Worm (Caenorhabditis elegans) whole organism, L4 larva: ENCODE results near the gene zyg-9.

ENCODE experiments used
- D1046.2 ChIP-seq: fragments of 200-800 bp; sonication (Bioruptor generic); IDR thresholded peaks from 2 replicates; pipeline ENCODE4 v1.3.6; 2022; ENCODE audit warnings: missing genetic modification characterization, missing compliant biosample characterization
- T26A8.4 ChIP-seq: fragments of 200-800 bp; sonication (Bioruptor generic); IDR thresholded peaks from 2 replicates; pipeline ENCODE4 v1.3.6; 2022; ENCODE audit warnings: missing genetic modification characterization, missing compliant biosample characterization
- Y105C5A.15 ChIP-seq: fragments of 200-800 bp; sonication (Bioruptor generic); IDR thresholded peaks from 2 replicates; pipeline ENCODE4 v1.3.6; 2022; ENCODE audit warnings: missing genetic modification characterization, missing compliant biosample characterization
- Y75B8A.6 ChIP-seq: fragments of 200-800 bp; sonication (Bioruptor generic); IDR thresholded peaks from 2 replicates; pipeline ENCODE4 v1.3.6; 2022; ENCODE audit warnings: missing genetic modification reagents, missing genetic modification characterization, missing compliant biosample characterization
- aha-1 ChIP-seq: fragments of 150-350 bp; peaks from one replicate; lab custom pipeline; 2014; ENCODE audit warnings: missing biosample characterization, missing genetic modification characterization
- ceh-28 ChIP-seq: fragments of 150-350 bp; optimal IDR thresholded peaks from 2 replicates; lab custom pipeline; 2014; ENCODE audit warnings: missing biosample characterization, missing genetic modification reagents, missing genetic modification characterization
- ceh-32 ChIP-seq: sonication (generic microtip); optimal IDR thresholded peaks from 2 replicates; lab custom pipeline; 2016; ENCODE audit warnings: mild to moderate bottlenecking, missing genetic modification characterization, missing compliant biosample characterization; ENCODE audit not compliant: poor library complexity
- ceh-62 ChIP-seq: sonication (generic microtip); optimal IDR thresholded peaks from 2 replicates; lab custom pipeline; 2017; ENCODE audit warnings: missing biosample characterization, missing genetic modification characterization
- ces-1 ChIP-seq: fragments of 150-350 bp; sonication (generic microtip); optimal IDR thresholded peaks from 4 replicates; lab custom pipeline; 2014; ENCODE audit warnings: missing biosample characterization, missing genetic modification reagents, missing genetic modification characterization
- daf-19 ChIP-seq: fragments of 200-800 bp; sonication (Bioruptor generic); conservative IDR thresholded peaks from 2 replicates; pipeline ENCODE4 v1.3.6; 2022; ENCODE audit warnings: missing genetic modification characterization, missing compliant biosample characterization
- daf-8 ChIP-seq: fragments of 200-800 bp; sonication (Bioruptor generic); IDR thresholded peaks from 2 replicates; pipeline ENCODE4 v1.3.6; 2022; ENCODE audit warnings: missing genetic modification characterization, missing compliant biosample characterization
- dpl-1 ChIP-seq: fragments of 150-350 bp; optimal IDR thresholded peaks from 2 replicates; lab custom pipeline; 2014; ENCODE audit warnings: missing biosample characterization, missing genetic modification reagents, missing genetic modification characterization
- dve-1 ChIP-seq: sonication (generic microtip); optimal IDR thresholded peaks from 2 replicates; lab custom pipeline; 2017; ENCODE audit warnings: antibody characterized with exemption, mild to moderate bottlenecking, missing genetic modification characterization, missing compliant biosample characterization; ENCODE audit not compliant: insufficient read depth
- egl-43 ChIP-seq: fragments of 200-800 bp; sonication (Bioruptor generic); IDR thresholded peaks from 2 replicates; pipeline ENCODE4 v1.3.6; 2022; ENCODE audit warnings: missing genetic modification reagents, missing genetic modification characterization, missing compliant biosample characterization
- gei-8 ChIP-seq: fragments of 200-800 bp; sonication (Bioruptor generic); optimal IDR thresholded peaks from 2 replicates; lab custom pipeline; 2018; ENCODE audit warnings: mild to moderate bottlenecking, missing genetic modification characterization, missing compliant biosample characterization
- hif-1 ChIP-seq, 2 experiments: sonication (generic microtip); optimal IDR thresholded peaks; 2 replicates each; lab custom pipeline; 2016 to 2017; ENCODE audit warnings: missing compliant biosample characterization in 2 of 2, missing genetic modification characterization in 2 of 2, missing genetic modification reagents in 2 of 2, missing genotype in 2 of 2, mild to moderate bottlenecking in 1 of 2
- hlh-11 ChIP-seq: fragments of 200-800 bp; sonication (Bioruptor generic); optimal IDR thresholded peaks from 2 replicates; lab custom pipeline; 2018; ENCODE audit warnings: mild to moderate bottlenecking, missing genetic modification characterization, missing compliant biosample characterization
- hlh-30 ChIP-seq: sonication (generic microtip); optimal IDR thresholded peaks from 2 replicates; lab custom pipeline; 2017; ENCODE audit warnings: antibody characterized with exemption, mild to moderate bottlenecking, missing genetic modification characterization, missing compliant biosample characterization; ENCODE audit not compliant: insufficient read depth
- hmg-1.1 ChIP-seq: fragments of 200-800 bp; sonication (Bioruptor generic); IDR thresholded peaks from 2 replicates; pipeline ENCODE4 v1.3.6; 2022; ENCODE audit warnings: missing genetic modification reagents, missing genetic modification characterization, missing compliant biosample characterization
- lin-15B ChIP-seq: fragments of 150-350 bp; sonication (generic microtip); optimal IDR thresholded peaks from 3 replicates; lab custom pipeline; 2014; ENCODE audit warnings: missing biosample characterization, missing genetic modification characterization
- lir-3 ChIP-seq: sonication (generic microtip); optimal IDR thresholded peaks from 2 replicates; lab custom pipeline; 2016; ENCODE audit warnings: mild to moderate bottlenecking, missing genetic modification characterization, missing compliant biosample characterization
- lsy-2 ChIP-seq, 2 experiments: fragments of 150-350 bp in 1 of 2; sonication (generic microtip) in 1 of 2; optimal IDR thresholded peaks; 2 replicates each; lab custom pipeline; 2014 to 2017; ENCODE audit warnings: missing biosample characterization in 2 of 2, missing genetic modification characterization in 2 of 2
- madf-9 ChIP-seq: fragments of 200-800 bp; sonication (Bioruptor generic); conservative IDR thresholded peaks from 2 replicates; pipeline ENCODE4 v1.3.6; 2022; ENCODE audit warnings: missing genetic modification reagents, missing genetic modification characterization, missing compliant biosample characterization
- mdl-1 ChIP-seq, 2 experiments: fragments of 150-350 bp in 1 of 2; sonication (generic microtip) in 1 of 2; optimal IDR thresholded peaks; 2 replicates each; lab custom pipeline; 2014 to 2017; ENCODE audit warnings: missing biosample characterization in 2 of 2, missing genetic modification characterization in 2 of 2
- mep-1 ChIP-seq: fragments of 150-350 bp; sonication (generic microtip); optimal IDR thresholded peaks from 3 replicates; lab custom pipeline; 2014; ENCODE audit warnings: missing biosample characterization, missing genetic modification characterization
- mes-2 ChIP-seq: sonication (generic microtip); optimal IDR thresholded peaks from 2 replicates; lab custom pipeline; 2016; ENCODE audit warnings: missing genotype, mild to moderate bottlenecking, missing genetic modification characterization, missing compliant biosample characterization; ENCODE audit not compliant: poor library complexity, severe bottlenecking
- mxl-2 ChIP-seq: fragments of 200-800 bp; sonication (Bioruptor generic); conservative IDR thresholded peaks from 2 replicates; pipeline ENCODE4 v1.3.6; 2022; ENCODE audit warnings: missing genetic modification reagents, missing genetic modification characterization, missing compliant biosample characterization
- mxl-3 ChIP-seq: fragments of 200-800 bp; sonication (Bioruptor generic); optimal IDR thresholded peaks from 2 replicates; lab custom pipeline; 2018; ENCODE audit warnings: mild to moderate bottlenecking, missing genetic modification characterization, missing compliant biosample characterization
- nhr-10 ChIP-seq: fragments of 150-350 bp; optimal IDR thresholded peaks from 2 replicates; lab custom pipeline; 2014; ENCODE audit warnings: missing biosample characterization, missing genetic modification characterization
- nhr-102 ChIP-seq: sonication (generic microtip); optimal IDR thresholded peaks from 2 replicates; lab custom pipeline; 2016; ENCODE audit warnings: mild to moderate bottlenecking, missing genetic modification characterization, moderate library complexity, missing compliant biosample characterization
- nhr-11 ChIP-seq: fragments of 150-350 bp; optimal IDR thresholded peaks from 2 replicates; lab custom pipeline; 2014; ENCODE audit warnings: missing biosample characterization, missing genetic modification characterization
- nhr-111 ChIP-seq: fragments of 200-800 bp; sonication (Bioruptor generic); optimal IDR thresholded peaks from 2 replicates; lab custom pipeline; 2018; ENCODE audit warnings: mild to moderate bottlenecking, missing genetic modification characterization, missing compliant biosample characterization
- nhr-25 ChIP-seq: sonication (generic microtip); optimal IDR thresholded peaks from 2 replicates; lab custom pipeline; 2017; ENCODE audit warnings: missing genetic modification characterization, mild to moderate bottlenecking, missing compliant biosample characterization, antibody characterized with exemption, moderate library complexity, borderline replicate concordance; ENCODE audit not compliant: insufficient read depth
- nhr-41 ChIP-seq: fragments of 200-800 bp; sonication (Bioruptor generic); IDR thresholded peaks from 2 replicates; pipeline ENCODE4 v1.3.6; 2022; ENCODE audit warnings: missing genetic modification reagents, missing genetic modification characterization, missing compliant biosample characterization
- nhr-42 ChIP-seq: fragments of 200-800 bp; sonication (Bioruptor generic); IDR thresholded peaks from 2 replicates; pipeline ENCODE4 v1.3.6; 2022; ENCODE audit warnings: missing genetic modification characterization, missing compliant biosample characterization
- nhr-6 ChIP-seq: fragments of 150-350 bp; optimal IDR thresholded peaks from 2 replicates; lab custom pipeline; 2014; ENCODE audit warnings: missing biosample characterization, missing genetic modification characterization
- php-3 ChIP-seq: fragments of 200-800 bp; sonication (Bioruptor generic); IDR thresholded peaks from 2 replicates; pipeline ENCODE4 v1.3.6; 2022; ENCODE audit warnings: missing genetic modification reagents, missing genetic modification characterization, missing compliant biosample characterization
- rbr-2 ChIP-seq: sonication (generic microtip); optimal IDR thresholded peaks from 2 replicates; lab custom pipeline; 2016; ENCODE audit warnings: missing genotype, missing genetic modification characterization, missing compliant biosample characterization
- set-16 ChIP-seq: fragments of 200-800 bp; sonication (Bioruptor generic); IDR thresholded peaks from 2 replicates; pipeline ENCODE4 v1.3.6; 2022; ENCODE audit warnings: missing genetic modification reagents, missing genetic modification characterization, missing compliant biosample characterization
- skn-1 ChIP-seq: fragments of 150-350 bp; optimal IDR thresholded peaks from 2 replicates; lab custom pipeline; 2014; ENCODE audit warnings: missing biosample characterization, missing genetic modification characterization
- snpc-4 ChIP-seq: fragments of 150-350 bp; optimal IDR thresholded peaks from 2 replicates; lab custom pipeline; 2014; ENCODE audit warnings: missing biosample characterization, missing genetic modification characterization
- spr-1 ChIP-seq: sonication (generic microtip); optimal IDR thresholded peaks from 2 replicates; lab custom pipeline; 2016; ENCODE audit warnings: mild to moderate bottlenecking, missing genetic modification characterization, missing compliant biosample characterization
- tag-97 ChIP-seq: fragments of 200-800 bp; sonication (Bioruptor generic); IDR thresholded peaks from 2 replicates; pipeline ENCODE4 v1.3.6; 2022; ENCODE audit warnings: missing genetic modification characterization, missing compliant biosample characterization
- unc-130 ChIP-seq: sonication (generic microtip); optimal IDR thresholded peaks from 2 replicates; lab custom pipeline; 2016; ENCODE audit warnings: missing genetic modification reagents, missing genetic modification characterization, missing compliant biosample characterization
- unc-62 ChIP-seq, 3 experiments: fragments of 150-350 bp in 1 of 3; sonication (generic microtip); optimal IDR thresholded peaks in 2 of 3; peaks in 1 of 3; 1 replicate in 1 of 3; 2 replicates in 2 of 3; lab custom pipeline; 2014 to 2017; ENCODE audit warnings: missing biosample characterization in 3 of 3, missing genetic modification characterization in 3 of 3, missing genetic modification reagents in 3 of 3, missing genotype in 1 of 3
- zfp-2 ChIP-seq: sonication (generic microtip); optimal IDR thresholded peaks from 2 replicates; lab custom pipeline; 2016; ENCODE audit warnings: mild to moderate bottlenecking, missing genetic modification characterization, missing compliant biosample characterization
- zip-11 ChIP-seq: fragments of 200-800 bp; sonication (Bioruptor generic); IDR thresholded peaks from 2 replicates; pipeline ENCODE4 v1.3.6; 2022; ENCODE audit warnings: missing genetic modification characterization, missing compliant biosample characterization

The zyg-9 gene

ce11 chrII:8457438-8457837, at the start of gene zyg-9:
zyg-9 (plus strand) TSS chrII:8457818.
- TF ChIP-seq egl-43 (GFP tag; lab: Robert Waterston, UW) (peak; percentile 28; the same call in 1 of the 2 replicates), gei-8 (no peak), hif-1 (tag; optimal IDR thresholded peaks at IDR 0.05; lab: Kevin White, UChicago) (peak in 1 of 2 experiments; percentile 22), hlh-11 (tag; lab: Kevin White, UChicago) (peak; percentile 24), aha-1 (tag; lab: Kevin White, UChicago) (peak; percentile 64), lsy-2 (tag; optimal IDR thresholded peaks at IDR 0.05; lab: Kevin White, UChicago) (peak in 1 of 2 experiments; percentile 60), mxl-3 (GFP tag; lab: Kevin White, UChicago) (no peak), spr-1 (tag; lab: Kevin White, UChicago) (no peak), dve-1 (tag; lab: Kevin White, UChicago) (peak; percentile 7), nhr-42 (GFP tag; lab: Robert Waterston, UW) (no peak), hmg-1.1 (GFP tag; lab: Robert Waterston, UW) (0 out of 2 replicates have a peak, but pooled peaks have one; percentile 32), mep-1 (tag; lab: Kevin White, UChicago) (peak; percentile 10), nhr-11 (no peak), madf-9 (no peak), lir-3 (no peak), ceh-62 (tag; lab: Kevin White, UChicago) (no peak), Y105C5A.15 (GFP tag; lab: Robert Waterston, UW) (no peak), set-16 (no peak), skn-1 (tag; lab: Kevin White, UChicago) (no peak), ces-1 (GFP tag; lab: Kevin White, UChicago) (no peak), zip-11 (no peak), D1046.2 (GFP tag; lab: Robert Waterston, UW) (no peak), hlh-30 (tag; lab: Kevin White, UChicago) (peak; percentile 83), nhr-6 (tag; lab: Kevin White, UChicago) (no peak), dpl-1 (GFP tag; lab: Kevin White, UChicago) (peak; percentile 5), mes-2 (tag; lab: Kevin White, UChicago) (peak; percentile 37), ceh-28 (tag; lab: Kevin White, UChicago) (peak; percentile 11), rbr-2 (tag; lab: Kevin White, UChicago) (no peak)

- TF ChIP-seq unc-62 (GFP tag; optimal IDR thresholded peaks at IDR 0.05 in 1 of 2; lab: Kevin White, UChicago) = peak in 1 of 2 experiments; percentile 80
- no peak for TF ChIP-seq unc-62 (tag; optimal IDR thresholded peaks at IDR 0.05; lab: Kevin White, UChicago)
- TF ChIP-seq nhr-111 (GFP tag; lab: Kevin White, UChicago) = no peak
- no peak for TF ChIP-seq php-3
- no peak for TF ChIP-seq egl-43 (GFP tag; lab: Robert Waterston, UW)
- no peak for TF ChIP-seq lin-15B (tag; lab: Kevin White, UChicago)
- TF ChIP-seq nhr-41 (GFP tag; lab: Robert Waterston, UW) = no peak
- no peak for TF ChIP-seq rbr-2 (tag; lab: Kevin White, UChicago)
- peak; percentile 32 for TF ChIP-seq nhr-25 (tag; lab: Kevin White, UChicago)
- TF ChIP-seq nhr-10 (tag; lab: Kevin White, UChicago) = no peak
- TF ChIP-seq set-16 = no peak
- TF ChIP-seq, all 104 proteins: peak for 2
Observed at ce11 chrII:8409538-8409937, 48.1 kb upstream of the zyg-9 start.

ce11 chrII:8411002-8411401, 46.6 kb upstream of the zyg-9 start:
- TF ChIP-seq unc-62 (GFP tag; optimal IDR thresholded peaks at IDR 0.05 in 1 of 2; lab: Kevin White, UChicago) = no peak
- TF ChIP-seq unc-62 (tag; optimal IDR thresholded peaks at IDR 0.05; lab: Kevin White, UChicago) = no peak
- no peak for TF ChIP-seq mdl-1 (tag; optimal IDR thresholded peaks at IDR 0.05; lab: Kevin White, UChicago)
- TF ChIP-seq zfp-2 (tag; lab: Kevin White, UChicago) = no peak
- no peak for TF ChIP-seq rbr-2 (tag; lab: Kevin White, UChicago)
- TF ChIP-seq unc-130 (GFP tag; lab: Kevin White, UChicago) = no peak
- TF ChIP-seq snpc-4 (tag; lab: Kevin White, UChicago) = no peak
- TF ChIP-seq tag-97 (GFP tag; lab: Robert Waterston, UW) = no peak
- TF ChIP-seq mes-2 (tag; lab: Kevin White, UChicago) = no peak
- TF ChIP-seq mxl-2 (GFP tag; lab: Robert Waterston, UW) = no peak
- TF ChIP-seq Y75B8A.6 (GFP tag; lab: Robert Waterston, UW) = no peak
- no peak for TF ChIP-seq daf-19 (GFP tag; lab: Robert Waterston, UW)
- no peak for TF ChIP-seq T26A8.4 (GFP tag; lab: Robert Waterston, UW)
- no peak for TF ChIP-seq daf-8 (GFP tag; lab: Robert Waterston, UW)
- no peak for TF ChIP-seq nhr-102 (tag; lab: Kevin White, UChicago)
- no peak for TF ChIP-seq ceh-32 (tag; lab: Kevin White, UChicago)
- no peak for TF ChIP-seq nhr-10 (tag; lab: Kevin White, UChicago)
